Fruit fly (Drosophila melanogaster) whole organism, adult: ENCODE results near the gene CG13449.

Experiments used
- CG11617 ChIP-seq: fragments of 200-800 bp; sonication (Bioruptor generic); optimal IDR thresholded peaks from 2 replicates; lab custom pipeline; 2017; ENCODE audit warnings: mild to moderate bottlenecking, missing biosample characterization, missing genetic modification reagents, missing genetic modification characterization
- CG12768 ChIP-seq: fragments of 200-800 bp; sonication (Bioruptor generic); optimal IDR thresholded peaks from 2 replicates; lab custom pipeline; 2017; ENCODE audit warnings: missing biosample characterization, missing genetic modification characterization, mild to moderate bottlenecking, moderate library complexity, missing genetic modification reagents
- CG14711 ChIP-seq: fragments of 200-800 bp; sonication (Bioruptor generic); optimal IDR thresholded peaks from 2 replicates; lab custom pipeline; 2018; ENCODE audit warnings: missing biosample characterization, mild to moderate bottlenecking, missing genetic modification characterization, moderate library complexity
- CG1620 ChIP-seq: fragments of 200-800 bp; sonication (Bioruptor generic); optimal IDR thresholded peaks from 2 replicates; lab custom pipeline; 2016; ENCODE audit warnings: missing biosample characterization, missing genetic modification characterization
- CG33017 ChIP-seq: fragments of 200-800 bp; sonication (Bioruptor generic); optimal IDR thresholded peaks from 2 replicates; lab custom pipeline; 2018; ENCODE audit warnings: missing biosample characterization, mild to moderate bottlenecking, missing genetic modification characterization, moderate library complexity
- CG5204 ChIP-seq: fragments of 200-800 bp; sonication (Bioruptor generic); optimal IDR thresholded peaks from 2 replicates; lab custom pipeline; 2016; ENCODE audit warnings: missing biosample characterization, missing genetic modification characterization
- CG7045 ChIP-seq: fragments of 200-800 bp; sonication (Bioruptor generic); optimal IDR thresholded peaks from 2 replicates; lab custom pipeline; 2017; ENCODE audit warnings: missing biosample characterization, mild to moderate bottlenecking, missing genetic modification characterization
- CG7101 ChIP-seq: fragments of 200-800 bp; sonication (Bioruptor generic); optimal IDR thresholded peaks from 2 replicates; lab custom pipeline; 2018; ENCODE audit warnings: missing biosample characterization, mild to moderate bottlenecking, missing genetic modification characterization, moderate library complexity
- Clk ChIP-seq: fragments of 200-800 bp; sonication (Bioruptor generic); optimal IDR thresholded peaks from 2 replicates; lab custom pipeline; 2017; ENCODE audit warnings: missing biosample characterization, missing genetic modification characterization
- Crg-1 ChIP-seq: fragments of 200-800 bp; sonication (Bioruptor generic); optimal IDR thresholded peaks from 2 replicates; lab custom pipeline; 2016; ENCODE audit warnings: missing biosample characterization, missing genetic modification characterization
- Hr96 ChIP-seq: fragments of 200-800 bp; sonication (Bioruptor generic); optimal IDR thresholded peaks from 2 replicates; lab custom pipeline; 2016; ENCODE audit warnings: missing biosample characterization, missing genetic modification characterization
- Mnt ChIP-seq: fragments of 200-800 bp; sonication (Bioruptor generic); optimal IDR thresholded peaks from 2 replicates; lab custom pipeline; 2016; ENCODE audit warnings: missing biosample characterization, mild to moderate bottlenecking, missing genetic modification characterization
- bab1 ChIP-seq: fragments of 200-800 bp; sonication (Bioruptor generic); optimal IDR thresholded peaks from 3 replicates; lab custom pipeline; 2019; ENCODE audit warnings: missing biosample characterization, mild to moderate bottlenecking, missing genetic modification characterization, moderate library complexity
- cic ChIP-seq: fragments of 200-800 bp; sonication (Bioruptor generic); optimal IDR thresholded peaks from 2 replicates; lab custom pipeline; 2017; ENCODE audit warnings: missing biosample characterization, mild to moderate bottlenecking, missing genetic modification characterization, moderate library complexity
- cnc ChIP-seq, 2 experiments: fragments of >200 bp; optimal IDR thresholded peaks; 2 replicates each; lab custom pipeline; 2017
- kay ChIP-seq: fragments of 200-800 bp; sonication (Bioruptor generic); peaks from one replicate; lab custom pipeline; 2016; ENCODE audit warnings: missing biosample characterization, missing genetic modification characterization, borderline replicate concordance
- ovo ChIP-seq: fragments of 200-800 bp; sonication (Bioruptor generic); optimal IDR thresholded peaks from 2 replicates; lab custom pipeline; 2016; ENCODE audit warnings: missing biosample characterization, missing genetic modification characterization
- pad ChIP-seq: fragments of 200-800 bp; sonication (Bioruptor generic); optimal IDR thresholded peaks from 3 replicates; lab custom pipeline; 2017; ENCODE audit warnings: missing biosample characterization, missing genetic modification characterization, mild to moderate bottlenecking, moderate library complexity, missing genetic modification reagents
- tj ChIP-seq: fragments of 200-800 bp; sonication (Bioruptor generic); optimal IDR thresholded peaks from 3 replicates; lab custom pipeline; 2017; ENCODE audit warnings: missing biosample characterization, mild to moderate bottlenecking, missing genetic modification characterization, moderate library complexity
- toe ChIP-seq: fragments of 200-800 bp; sonication (Bioruptor generic); optimal IDR thresholded peaks from 2 replicates; lab custom pipeline; 2016; ENCODE audit warnings: missing biosample characterization, missing genetic modification characterization

Gene CG13449

dm6 chr3L:15568748-15569147, 43.9 kb downstream of the CG13449 start:
- TF ChIP-seq bab1, result no peak
- no peak for TF ChIP-seq toe (GFP tag; lab: Kevin White, UChicago)
- no peak for TF ChIP-seq pad (GFP tag; lab: Kevin White, UChicago)
- TF ChIP-seq Mnt, result no peak
- no peak for TF ChIP-seq CG14711 (tag; lab: Kevin White, UChicago)
- no peak for TF ChIP-seq CG11617 (GFP tag; lab: Kevin White, UChicago)

- TF ChIP-seq Hr96, result no peak
- TF ChIP-seq pad (GFP tag; lab: Kevin White, UChicago), result peak; percentile 37
- peak; percentile 59 for TF ChIP-seq Crg-1 (GFP tag; lab: Kevin White, UChicago)
- peak; percentile 74 for TF ChIP-seq CG11617 (GFP tag; lab: Kevin White, UChicago)
- peak; percentile 68 for TF ChIP-seq ovo (GFP tag; lab: Kevin White, UChicago)
- TF ChIP-seq CG33017, result peak; percentile 87
- TF ChIP-seq CG14711 (tag; lab: Kevin White, UChicago), result peak; percentile 51
- TF ChIP-seq CG12768, result peak; percentile 86
- peak; percentile 92 for TF ChIP-seq kay (GFP tag; lab: Kevin White, UChicago)
- TF ChIP-seq cic (GFP tag; lab: Kevin White, UChicago), result peak; percentile 98
- peak; percentile 74 for TF ChIP-seq Mnt
- peak; percentile 75 for TF ChIP-seq CG7101 (tag; lab: Kevin White, UChicago)
- TF ChIP-seq cnc (optimal IDR thresholded peaks at IDR 0.05; lab: Kevin White, UChicago), result no peak
- no peak for TF ChIP-seq Clk (GFP tag; lab: Kevin White, UChicago)
- TF ChIP-seq toe (GFP tag; lab: Kevin White, UChicago), result no peak
- no peak for TF ChIP-seq bab1
- peak; percentile 54 for TF ChIP-seq CG1620 (GFP tag; lab: Kevin White, UChicago)
- peak; percentile 69 for TF ChIP-seq CG7045 (GFP tag; lab: Kevin White, UChicago)
- TF ChIP-seq tj (GFP tag; lab: Kevin White, UChicago), result peak; percentile 39
- TF ChIP-seq CG5204 (GFP tag; lab: Kevin White, UChicago), result no peak
These were observed 46.1 kb downstream of the CG13449 start for dm6 chr3L:15566484-15566955.

- TF ChIP-seq Mnt (peak; percentile 6), kay (GFP tag; lab: Kevin White, UChicago) (peak; percentile 13), Crg-1 (GFP tag; lab: Kevin White, UChicago) (peak; percentile 48), CG12768 (no peak), CG14711 (tag; lab: Kevin White, UChicago) (peak; percentile 9), toe (GFP tag; lab: Kevin White, UChicago) (peak; percentile 69), pad (GFP tag; lab: Kevin White, UChicago) (peak; percentile 52), bab1 (peak; percentile 26), tj (GFP tag; lab: Kevin White, UChicago) (no peak), Hr96 (peak; percentile 53)
These were observed 46.7 kb downstream of the CG13449 start, which contains the start of gene dop for dm6 chr3L:15565829-15566433. Gene dop (plus strand): TSS chr3L:15566013.

- TF ChIP-seq bab1 (no peak), CG7045 (GFP tag; lab: Kevin White, UChicago) (no peak), tj (GFP tag; lab: Kevin White, UChicago) (peak; percentile 56), Crg-1 (GFP tag; lab: Kevin White, UChicago) (no peak), CG7101 (tag; lab: Kevin White, UChicago) (no peak), CG33017 (no peak), cnc (optimal IDR thresholded peaks at IDR 0.05; lab: Kevin White, UChicago) (no peak)
These were observed 48.8 kb downstream of the CG13449 start for dm6 chr3L:15563851-15564106.

- peak; percentile 6 for TF ChIP-seq pad (GFP tag; lab: Kevin White, UChicago)
- TF ChIP-seq toe (GFP tag; lab: Kevin White, UChicago), result no peak
- no peak for TF ChIP-seq Hr96
- no peak for TF ChIP-seq cnc (optimal IDR thresholded peaks at IDR 0.05; lab: Kevin White, UChicago)
- no peak for TF ChIP-seq CG5204 (GFP tag; lab: Kevin White, UChicago)
- TF ChIP-seq CG7101 (tag; lab: Kevin White, UChicago), result peak; percentile 75
- peak; percentile 39 for TF ChIP-seq CG7045 (GFP tag; lab: Kevin White, UChicago)
- TF ChIP-seq Clk (GFP tag; lab: Kevin White, UChicago), result no peak
- TF ChIP-seq CG11617 (GFP tag; lab: Kevin White, UChicago), result peak; percentile 46
- TF ChIP-seq kay (GFP tag; lab: Kevin White, UChicago), result peak; percentile 94
- no peak for TF ChIP-seq tj (GFP tag; lab: Kevin White, UChicago)
- TF ChIP-seq Crg-1 (GFP tag; lab: Kevin White, UChicago), result peak; percentile 3
- peak; percentile 65 for TF ChIP-seq CG1620 (GFP tag; lab: Kevin White, UChicago)
- peak; percentile 45 for TF ChIP-seq bab1
- peak; percentile 39 for TF ChIP-seq ovo (GFP tag; lab: Kevin White, UChicago)
- peak; percentile 16 for TF ChIP-seq Mnt
- peak; percentile 63 for TF ChIP-seq CG14711 (tag; lab: Kevin White, UChicago)
- TF ChIP-seq CG12768, result no peak
- TF ChIP-seq CG33017, result peak; percentile 60
- no peak for TF ChIP-seq cic (GFP tag; lab: Kevin White, UChicago)
These were observed 49.4 kb downstream of the CG13449 start, which contains the start of the genes CG7739 and SCCRO for dm6 chr3L:15563058-15563850. Gene CG7739 (minus strand): TSS chr3L:15563065. Gene SCCRO (plus strand): TSS chr3L:15563427.

dm6 chr3L:15562727-15563057, 49.9 kb downstream of the CG13449 start:
- TF ChIP-seq CG11617 (GFP tag; lab: Kevin White, UChicago) (no peak), cnc (optimal IDR thresholded peaks at IDR 0.05; lab: Kevin White, UChicago) (no peak), Crg-1 (GFP tag; lab: Kevin White, UChicago) (no peak), toe (GFP tag; lab: Kevin White, UChicago) (no peak), Clk (GFP tag; lab: Kevin White, UChicago) (no peak)
